Worm (Caenorhabditis elegans) whole organism, L3 larva: ENCODE results near the gene R11D1.13.

Experiments
- ama-1 ChIP-seq: fragments of 150-350 bp; optimal IDR thresholded peaks from 2 replicates; lab custom pipeline; 2018
- ceh-16 ChIP-seq: sonication (generic microtip); optimal IDR thresholded peaks from 2 replicates; lab custom pipeline; 2017; ENCODE audit warnings: missing biosample characterization, missing genetic modification characterization
- ceh-28 ChIP-seq: fragments of 150-350 bp; optimal IDR thresholded peaks from 2 replicates; lab custom pipeline; 2014; ENCODE audit warnings: missing biosample characterization, missing genetic modification reagents, missing genetic modification characterization
- ceh-82 ChIP-seq: fragments of 150-350 bp; optimal IDR thresholded peaks from 2 replicates; lab custom pipeline; 2014; ENCODE audit warnings: missing biosample characterization, missing genetic modification characterization
- egl-27 ChIP-seq: sonication (generic microtip); optimal IDR thresholded peaks from 4 replicates; lab custom pipeline; 2017; ENCODE audit warnings: missing biosample characterization, missing genetic modification reagents, missing genetic modification characterization
- elt-1 ChIP-seq: fragments of 150-350 bp; optimal IDR thresholded peaks from 2 replicates; lab custom pipeline; 2014; ENCODE audit warnings: missing biosample characterization, missing genetic modification characterization
- elt-2 ChIP-seq: sonication (generic microtip); optimal IDR thresholded peaks from 2 replicates; lab custom pipeline; 2016; ENCODE audit warnings: missing genetic modification reagents, mild to moderate bottlenecking, missing genetic modification characterization, missing compliant biosample characterization
- elt-3 ChIP-seq, 3 experiments: fragments of 150-350 bp in 1 of 3; sonication (generic microtip) in 2 of 3; optimal IDR thresholded peaks; 2 replicates in 2 of 3; 4 replicates in 1 of 3; lab custom pipeline; 2014 to 2017; ENCODE audit warnings: missing biosample characterization in 3 of 3, missing genetic modification characterization in 3 of 3
- eor-1 ChIP-seq, 2 experiments: fragments of 150-350 bp; optimal IDR thresholded peaks; 2 replicates each; lab custom pipeline; 2014 to 2018; ENCODE audit warnings: missing biosample characterization in 2 of 2, missing genetic modification characterization in 2 of 2
- fkh-2 ChIP-seq: fragments of 150-350 bp; optimal IDR thresholded peaks from 2 replicates; lab custom pipeline; 2014; ENCODE audit warnings: missing biosample characterization, missing genetic modification reagents, missing genetic modification characterization
- fos-1 ChIP-seq: fragments of 150-350 bp; optimal IDR thresholded peaks from 2 replicates; lab custom pipeline; 2014; ENCODE audit warnings: missing biosample characterization, missing genetic modification characterization
- hmg-11 ChIP-seq: sonication (generic microtip); optimal IDR thresholded peaks from 2 replicates; lab custom pipeline; 2016; ENCODE audit warnings: missing genetic modification characterization, missing compliant biosample characterization
- jun-1 ChIP-seq: fragments of 150-350 bp; optimal IDR thresholded peaks from 2 replicates; lab custom pipeline; 2014; ENCODE audit warnings: missing biosample characterization, missing genetic modification reagents, missing genetic modification characterization
- lin-15B ChIP-seq: fragments of 150-350 bp; optimal IDR thresholded peaks from 2 replicates; lab custom pipeline; 2014; ENCODE audit warnings: missing biosample characterization, missing genetic modification characterization
- lin-39 ChIP-seq: fragments of 150-350 bp; optimal IDR thresholded peaks from 2 replicates; lab custom pipeline; 2018; ENCODE audit warnings: missing biosample characterization, missing genetic modification reagents, missing genetic modification characterization
- mml-1 ChIP-seq: fragments of 150-350 bp; sonication (generic microtip); optimal IDR thresholded peaks from 3 replicates; lab custom pipeline; 2014; ENCODE audit warnings: missing biosample characterization, missing genetic modification characterization
- nfya-1 ChIP-seq: sonication (generic microtip); optimal IDR thresholded peaks from 2 replicates; lab custom pipeline; 2017; ENCODE audit warnings: missing genetic modification characterization, mild to moderate bottlenecking, missing compliant biosample characterization, antibody characterized with exemption, moderate library complexity; ENCODE audit not compliant: insufficient read depth
- nhr-11 ChIP-seq: fragments of 150-350 bp; optimal IDR thresholded peaks from 2 replicates; lab custom pipeline; 2014; ENCODE audit warnings: missing biosample characterization, missing genetic modification characterization
- nhr-12 ChIP-seq: fragments of 150-350 bp; optimal IDR thresholded peaks from 2 replicates; lab custom pipeline; 2014; ENCODE audit warnings: missing biosample characterization, missing genetic modification characterization
- nhr-23 ChIP-seq: fragments of 150-350 bp; optimal IDR thresholded peaks from 2 replicates; lab custom pipeline; 2014; ENCODE audit warnings: missing biosample characterization, missing genetic modification reagents, missing genetic modification characterization
- nhr-28 ChIP-seq: fragments of 150-350 bp; optimal IDR thresholded peaks from 2 replicates; lab custom pipeline; 2014; ENCODE audit warnings: missing biosample characterization, missing genetic modification characterization
- nhr-77 ChIP-seq: fragments of 150-350 bp; optimal IDR thresholded peaks from 2 replicates; lab custom pipeline; 2014; ENCODE audit warnings: missing biosample characterization, missing genetic modification characterization
- pha-4 ChIP-seq: fragments of 150-350 bp; optimal IDR thresholded peaks from 2 replicates; lab custom pipeline; 2014; ENCODE audit warnings: missing biosample characterization, missing genetic modification reagents, missing genetic modification characterization
- pqm-1 ChIP-seq: fragments of 150-350 bp; optimal IDR thresholded peaks from 2 replicates; lab custom pipeline; 2017; ENCODE audit warnings: missing biosample characterization, missing genetic modification characterization, inconsistent platforms
- tbx-2 ChIP-seq: sonication (generic microtip); optimal IDR thresholded peaks from 2 replicates; lab custom pipeline; 2016; ENCODE audit warnings: mild to moderate bottlenecking, missing genetic modification characterization, missing compliant biosample characterization
- unc-62 ChIP-seq: fragments of 150-350 bp; sonication (generic microtip); optimal IDR thresholded peaks from 4 replicates; lab custom pipeline; 2014; ENCODE audit warnings: missing biosample characterization, missing genetic modification reagents, missing genetic modification characterization
- ztf-11 ChIP-seq: fragments of 150-350 bp; optimal IDR thresholded peaks from 2 replicates; lab custom pipeline; 2014; ENCODE audit warnings: missing biosample characterization, missing genetic modification characterization
- ztf-4 ChIP-seq: fragments of 150-350 bp; optimal IDR thresholded peaks from 2 replicates; lab custom pipeline; 2014; ENCODE audit warnings: missing biosample characterization, missing genetic modification characterization

Gene R11D1.13

DNA sequence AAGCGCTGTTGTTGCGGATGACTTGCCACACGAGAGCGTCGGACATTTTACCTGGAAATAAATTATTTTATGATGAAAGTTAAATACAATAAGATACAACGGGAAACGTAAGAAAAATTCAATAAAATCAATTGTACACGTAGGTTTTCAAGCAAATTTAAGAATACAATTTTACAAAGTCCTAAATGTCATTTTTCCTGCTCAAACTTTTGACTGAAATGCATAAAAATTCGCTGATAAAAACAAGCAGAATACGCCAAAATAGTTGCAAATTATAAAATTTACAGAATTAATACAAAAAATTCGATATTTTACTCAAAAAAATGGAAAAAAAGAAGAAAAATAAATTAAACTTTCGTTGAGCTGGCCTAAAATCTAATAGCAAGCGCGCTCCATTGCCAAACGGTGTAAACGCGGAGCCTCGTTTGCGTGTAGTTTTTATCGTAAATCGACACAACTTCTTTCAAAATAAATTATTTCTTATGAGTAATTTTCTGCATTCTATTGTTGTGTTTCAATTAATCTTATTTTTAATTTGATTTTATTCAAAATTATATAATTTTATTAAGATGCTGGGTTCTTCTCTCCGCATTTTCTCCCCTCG, 1.2 kb downstream of the R11D1.13 start, which contains the start of the genes rpl-28 and mrpl-49 (continued):
- TF ChIP-seq lin-15B (tag; lab: Kevin White, UChicago) (peak; percentile 99), egl-27 (tag; lab: Kevin White, UChicago) (no peak), nhr-28 (tag; lab: Kevin White, UChicago) (no peak), jun-1 (tag; lab: Kevin White, UChicago) (peak; percentile 38), ztf-11 (no peak), fos-1 (tag; lab: Kevin White, UChicago) (no peak), tbx-2 (tag; lab: Kevin White, UChicago) (peak; percentile 10), nfya-1 (peak; percentile 89), eor-1 (tag; optimal IDR thresholded peaks at IDR 0.05; lab: Kevin White, UChicago) (no peak), ama-1 (lab: Kevin White, UChicago) (peak; percentile 4)
- TF ChIP-seq, all 47 proteins: peak for 20

DNA sequence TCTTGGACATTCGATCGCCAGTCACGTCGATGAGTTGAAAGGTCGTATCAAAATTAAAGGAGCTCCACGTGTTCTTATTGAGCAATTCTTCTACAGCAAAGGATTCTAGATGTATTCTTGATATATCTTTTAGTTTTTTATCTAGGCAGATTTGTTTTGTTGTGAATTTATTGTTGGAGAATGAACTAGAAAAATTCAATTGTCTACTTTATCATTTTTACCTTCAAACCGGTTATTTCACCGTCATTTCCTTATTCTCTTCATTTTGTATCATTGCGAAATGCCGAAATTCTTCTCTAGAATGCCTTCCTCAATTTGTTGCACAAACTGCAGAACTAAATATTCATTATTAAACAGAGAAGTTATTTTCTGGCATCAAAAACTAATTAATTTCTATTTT, 2.3 kb downstream of the R11D1.13 start, which contains the start of gene R11D1.10:
Gene R11D1.10 (plus strand): TSS at position 301 of the 400 bp plus-strand sequence.
- TF ChIP-seq eor-1 (tag; optimal IDR thresholded peaks at IDR 0.05; lab: Kevin White, UChicago): no peak
- TF ChIP-seq hmg-11 (tag; lab: Kevin White, UChicago): no peak
- TF ChIP-seq ztf-4 (tag; lab: Kevin White, UChicago): no peak
- no peak for TF ChIP-seq unc-62 (GFP tag; lab: Kevin White, UChicago)
- TF ChIP-seq jun-1 (tag; lab: Kevin White, UChicago): no peak
- no peak for TF ChIP-seq elt-2 (tag; lab: Kevin White, UChicago)
- no peak for TF ChIP-seq nhr-77
- TF ChIP-seq fos-1 (tag; lab: Kevin White, UChicago): no peak
- no peak for TF ChIP-seq nhr-23 (tag; lab: Kevin White, UChicago)
- no peak for TF ChIP-seq nhr-28 (tag; lab: Kevin White, UChicago)
- TF ChIP-seq, all 47 proteins: peak for 0

DNA sequence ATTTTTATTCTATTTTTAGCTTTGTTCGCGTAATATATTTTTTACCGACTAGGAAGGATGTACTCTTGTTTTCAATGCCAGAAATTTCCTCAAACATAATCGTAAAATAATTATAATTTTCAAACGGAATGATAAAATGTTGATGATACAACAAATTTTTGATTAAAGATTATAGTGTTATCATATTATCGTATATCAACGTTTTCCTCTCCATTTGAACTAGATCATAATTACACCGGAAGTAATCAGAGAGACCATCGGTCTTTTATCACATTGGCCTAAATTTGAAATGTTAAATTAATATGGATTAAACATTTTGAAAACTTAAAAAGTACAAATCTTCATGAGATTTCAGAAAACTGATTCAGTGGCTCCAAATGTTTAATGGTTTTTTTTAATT, 5.8 kb downstream of the R11D1.13 start:
- TF ChIP-seq pqm-1 (peak; percentile 77), lin-39 (tag; lab: Kevin White, UChicago) (no peak), pha-4 (peak; percentile 23), elt-2 (tag; lab: Kevin White, UChicago) (peak; percentile 87), nhr-11 (tag; lab: Kevin White, UChicago) (no peak)

DNA sequence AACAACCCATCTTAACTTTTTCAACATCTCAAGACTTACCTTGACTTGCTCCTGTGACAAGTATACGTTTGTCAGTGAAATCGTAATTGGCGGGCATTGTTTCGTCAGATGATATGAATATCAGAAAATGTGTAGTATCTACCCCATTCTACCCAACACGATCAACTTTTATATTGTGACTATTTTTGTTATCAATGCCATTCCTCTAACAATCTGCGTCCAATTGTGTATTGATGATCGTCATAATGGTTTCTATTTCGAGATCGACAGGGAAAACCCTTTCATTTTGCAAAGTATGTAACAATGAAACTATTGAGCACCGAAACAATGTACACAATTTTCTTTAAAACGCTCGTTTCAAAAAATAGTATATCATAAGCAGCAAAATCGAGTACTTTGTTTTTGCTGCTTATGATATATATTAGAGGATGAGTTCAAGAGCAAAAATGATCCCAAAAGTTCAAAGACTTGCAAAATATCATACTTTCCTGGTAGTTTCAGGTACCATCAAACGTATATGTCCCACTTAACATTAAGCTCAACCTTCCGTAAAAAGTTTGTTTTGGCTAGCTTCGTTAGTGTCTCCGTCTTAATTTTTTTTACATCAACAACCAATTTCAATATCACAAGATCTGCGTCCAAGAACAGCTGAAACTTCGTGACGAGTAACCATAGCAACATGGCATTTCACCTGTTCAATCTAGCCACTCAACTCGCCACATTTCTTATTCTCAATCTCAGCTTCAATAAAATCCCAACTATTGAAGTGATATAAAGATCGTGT, 6.7 kb downstream of the R11D1.13 start, which contains the start of the genes dhs-21 and xbx-9:
Gene dhs-21 (minus strand): TSS at position 181 of the 784 bp plus-strand sequence.
Gene xbx-9 (plus strand): TSS at position 734 of the 784 bp plus-strand sequence.
- TF ChIP-seq pqm-1 (peak; percentile 86), jun-1 (tag; lab: Kevin White, UChicago) (peak; percentile 54), nhr-12 (tag; lab: Kevin White, UChicago) (no peak), fkh-2 (no peak), fos-1 (tag; lab: Kevin White, UChicago) (no peak), pha-4 (peak; percentile 12), mml-1 (tag; lab: Kevin White, UChicago) (no peak), elt-2 (tag; lab: Kevin White, UChicago) (peak; percentile 79), ceh-16 (tag; lab: Kevin White, UChicago) (no peak), ceh-82 (tag; lab: Kevin White, UChicago) (no peak), eor-1 (tag; optimal IDR thresholded peaks at IDR 0.05; lab: Kevin White, UChicago) (no peak), elt-1 (no peak), lin-39 (tag; lab: Kevin White, UChicago) (no peak), nhr-28 (tag; lab: Kevin White, UChicago) (no peak), hmg-11 (tag; lab: Kevin White, UChicago) (no peak), ceh-28 (no peak), elt-3 (tag; optimal IDR thresholded peaks at IDR 0.05; lab: Kevin White, UChicago) (peak in 1 of 3 experiments; percentile 26)

DNA sequence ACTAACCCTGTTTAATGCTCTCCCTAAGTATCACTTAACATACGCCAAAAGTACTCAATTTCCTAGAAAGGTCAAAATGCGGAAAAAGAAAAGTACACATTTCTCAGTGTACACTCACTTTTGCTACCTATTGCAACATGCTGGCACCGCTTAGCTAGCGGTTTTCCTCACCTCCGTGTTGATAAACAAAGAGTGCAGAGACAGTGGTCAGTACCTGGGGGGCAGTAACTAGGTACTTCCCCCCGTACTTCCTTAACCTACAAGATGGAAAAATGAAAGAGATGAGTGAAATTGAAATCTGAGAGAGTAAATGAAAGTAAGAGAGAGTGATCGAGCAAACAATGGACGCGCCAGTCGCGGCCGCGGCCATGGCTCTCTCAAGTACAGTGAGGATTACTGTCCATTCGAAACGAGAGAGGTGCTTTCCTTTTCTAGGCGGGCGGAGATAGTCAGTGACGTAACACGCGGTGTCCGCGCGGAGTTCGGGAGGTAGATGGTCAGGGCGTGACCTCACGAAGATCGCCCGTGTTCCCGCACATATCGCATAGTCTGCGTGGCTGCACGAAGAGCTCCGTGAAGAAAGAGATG, 9.3 kb downstream of the R11D1.13 start, which contains the start of gene cky-1:
Gene cky-1 (plus strand): TSS at position 538 of the 588 bp plus-strand sequence.
- TF ChIP-seq elt-3 (tag; optimal IDR thresholded peaks at IDR 0.05; lab: Kevin White, UChicago) (no peak), pha-4 (peak; percentile 19)
